Fruit fly (Drosophila melanogaster) whole organism, embryonic: Measurements from ENCODE around the gene rictor.

Experiments
- BtbVII ChIP-seq: fragments of 200-800 bp; sonication (Bioruptor generic); optimal IDR thresholded peaks from 3 replicates; lab custom pipeline; 2017; ENCODE audit warnings: missing biosample characterization, mild to moderate bottlenecking, missing genetic modification characterization
- CG10274 ChIP-seq: fragments of 200-800 bp; sonication (Bioruptor generic); optimal IDR thresholded peaks from 3 replicates; lab custom pipeline; 2017; ENCODE audit warnings: missing biosample characterization, mild to moderate bottlenecking, missing genetic modification characterization
- CG10366 ChIP-seq: fragments of 200-800 bp; sonication (Bioruptor generic); IDR thresholded peaks from 2 replicates; pipeline ENCODE4 v1.3.6; 2022; ENCODE audit warnings: missing biosample characterization, missing genetic modification characterization
- CG11398 ChIP-seq: fragments of 200-800 bp; sonication (Bioruptor generic); optimal IDR thresholded peaks from 2 replicates; lab custom pipeline; 2016; ENCODE audit warnings: missing biosample characterization, missing genetic modification characterization
- CG14441 ChIP-seq: fragments of 200-800 bp; sonication (Bioruptor generic); IDR thresholded peaks from 2 replicates; pipeline ENCODE4 v1.3.6; 2022; ENCODE audit warnings: missing biosample characterization, missing genetic modification characterization
- CG15073 ChIP-seq: fragments of 200-800 bp; sonication (Bioruptor generic); optimal IDR thresholded peaks from 2 replicates; lab custom pipeline; 2016; ENCODE audit warnings: missing biosample characterization, missing genetic modification characterization
- CG1603 ChIP-seq: fragments of 200-800 bp; sonication (Bioruptor generic); optimal IDR thresholded peaks from 2 replicates; lab custom pipeline; 2019; ENCODE audit warnings: missing biosample characterization, mild to moderate bottlenecking, missing genetic modification characterization, moderate library complexity
- CG17568 ChIP-seq: fragments of 200-800 bp; sonication (Bioruptor generic); optimal IDR thresholded peaks from 2 replicates; lab custom pipeline; 2018; ENCODE audit warnings: missing biosample characterization, mild to moderate bottlenecking, missing genetic modification characterization, moderate library complexity
- CG18599 ChIP-seq: fragments of 200-800 bp; sonication (Bioruptor generic); optimal IDR thresholded peaks from 3 replicates; lab custom pipeline; 2017; ENCODE audit warnings: missing biosample characterization, missing genetic modification characterization, mild to moderate bottlenecking, moderate library complexity, missing genetic modification reagents
- CG34376 ChIP-seq: fragments of 200-800 bp; sonication (Bioruptor generic); optimal IDR thresholded peaks from 2 replicates; lab custom pipeline; 2018; ENCODE audit warnings: missing biosample characterization, mild to moderate bottlenecking, missing genetic modification characterization
- CG4617 ChIP-seq: fragments of 200-800 bp; sonication (Bioruptor generic); optimal IDR thresholded peaks from 3 replicates; lab custom pipeline; 2016; ENCODE audit warnings: missing biosample characterization, missing genetic modification characterization, borderline replicate concordance
- CG8281 ChIP-seq: fragments of 200-800 bp; sonication (Bioruptor generic); optimal IDR thresholded peaks from 2 replicates; lab custom pipeline; 2018; ENCODE audit warnings: missing biosample characterization, mild to moderate bottlenecking, missing genetic modification characterization, moderate library complexity
- CG8765 ChIP-seq: fragments of 200-800 bp; sonication (Bioruptor generic); IDR thresholded peaks from 2 replicates; pipeline ENCODE4 v1.3.6; 2022; ENCODE audit warnings: missing biosample characterization, missing genetic modification characterization
- CG9817 ChIP-seq: fragments of 200-800 bp; sonication (Bioruptor generic); optimal IDR thresholded peaks from 2 replicates; lab custom pipeline; 2018; ENCODE audit warnings: missing biosample characterization, mild to moderate bottlenecking, missing genetic modification characterization, moderate library complexity
- CTCF ChIP-seq: fragments of 200-800 bp; sonication (Bioruptor generic); optimal IDR thresholded peaks from 2 replicates; lab custom pipeline; 2017; ENCODE audit warnings: missing biosample characterization, mild to moderate bottlenecking, missing genetic modification characterization, moderate library complexity
- CoRest ChIP-seq: fragments of 200-800 bp; sonication (Bioruptor generic); optimal IDR thresholded peaks from 3 replicates; lab custom pipeline; 2018; ENCODE audit warnings: missing biosample characterization, mild to moderate bottlenecking, missing genetic modification characterization, moderate library complexity
- Dip3 ChIP-seq: fragments of 200-800 bp; sonication (Bioruptor generic); optimal IDR thresholded peaks from 3 replicates; lab custom pipeline; 2016; ENCODE audit warnings: missing biosample characterization, missing genetic modification characterization
- E2f1 ChIP-seq: fragments of 200-800 bp; sonication (Bioruptor generic); IDR thresholded peaks from 2 replicates; pipeline ENCODE4 v1.3.6; 2022; ENCODE audit warnings: missing biosample characterization, missing genetic modification characterization
- GATAe ChIP-seq: fragments of 200-800 bp; sonication (Bioruptor generic); conservative IDR thresholded peaks from 2 replicates; pipeline ENCODE4 v1.3.6; 2022; ENCODE audit warnings: missing biosample characterization, missing genetic modification characterization
- Hey ChIP-seq: fragments of 200-800 bp; sonication (Bioruptor generic); optimal IDR thresholded peaks from 3 replicates; lab custom pipeline; 2018; ENCODE audit warnings: missing biosample characterization, mild to moderate bottlenecking, missing genetic modification characterization
- HmgZ ChIP-seq: fragments of 200-800 bp; sonication (Bioruptor generic); optimal IDR thresholded peaks from 2 replicates; lab custom pipeline; 2018; ENCODE audit warnings: missing biosample characterization, mild to moderate bottlenecking, missing genetic modification characterization
- MBD-R2 ChIP-seq: fragments of 200-800 bp; sonication (Bioruptor generic); IDR thresholded peaks from 2 replicates; pipeline ENCODE4 v1.3.6; 2022; ENCODE audit warnings: missing biosample characterization, missing genetic modification characterization
- MTF-1 ChIP-seq: fragments of 200-800 bp; sonication (Bioruptor generic); optimal IDR thresholded peaks from 2 replicates; lab custom pipeline; 2018; ENCODE audit warnings: missing biosample characterization, mild to moderate bottlenecking, missing genetic modification characterization, borderline replicate concordance
- Oli ChIP-seq: fragments of 200-800 bp; sonication (Bioruptor generic); optimal IDR thresholded peaks from 2 replicates; lab custom pipeline; 2018; ENCODE audit warnings: missing biosample characterization, mild to moderate bottlenecking, missing genetic modification characterization, moderate library complexity
- Opbp ChIP-seq: fragments of 200-800 bp; sonication (Bioruptor generic); IDR thresholded peaks from 3 replicates; pipeline ENCODE4 v1.3.6; 2022; ENCODE audit warnings: missing biosample characterization, missing genetic modification characterization; ENCODE audit not compliant: partially characterized antibody
- Optix ChIP-seq: fragments of 200-800 bp; sonication (Bioruptor generic); IDR thresholded peaks from 3 replicates; pipeline ENCODE4 v1.3.6; 2022; ENCODE audit warnings: missing biosample characterization, missing genetic modification characterization
- Pdp1 ChIP-seq, 2 experiments: fragments of 200-800 bp; sonication (Bioruptor generic); optimal IDR thresholded peaks; 3 replicates each; lab custom pipeline; 2016; ENCODE audit warnings: missing biosample characterization in 2 of 2, missing genetic modification characterization in 2 of 2, mild to moderate bottlenecking in 1 of 2, moderate library complexity in 1 of 2
- Sry-δ ChIP-seq: fragments of 200-800 bp; sonication (Bioruptor generic); optimal IDR thresholded peaks from 2 replicates; lab custom pipeline; 2016; ENCODE audit warnings: missing biosample characterization, missing genetic modification characterization
- cg ChIP-seq: fragments of 200-800 bp; sonication (Bioruptor generic); optimal IDR thresholded peaks from 3 replicates; lab custom pipeline; 2019; ENCODE audit warnings: missing biosample characterization, mild to moderate bottlenecking, missing genetic modification characterization, moderate library complexity
- chinmo ChIP-seq: fragments of 200-800 bp; sonication (Bioruptor generic); IDR thresholded peaks from 4 replicates; pipeline ENCODE4 v1.3.6; 2022; ENCODE audit warnings: missing biosample characterization, missing genetic modification characterization; ENCODE audit not compliant: partially characterized antibody
- cwo ChIP-seq: fragments of 200-800 bp; sonication (Bioruptor generic); optimal IDR thresholded peaks from 3 replicates; lab custom pipeline; 2017; ENCODE audit warnings: missing biosample characterization, missing genetic modification characterization, mild to moderate bottlenecking, moderate library complexity, missing genetic modification reagents
- danr ChIP-seq: fragments of 200-800 bp; sonication (Bioruptor generic); IDR thresholded peaks from 2 replicates; pipeline ENCODE4 v1.3.6; 2022; ENCODE audit warnings: missing biosample characterization, missing genetic modification characterization
- dpn ChIP-seq, 2 experiments: fragments of 200-800 bp; sonication (Bioruptor generic); optimal IDR thresholded peaks; 3 replicates each; lab custom pipeline; 2016; ENCODE audit warnings: missing biosample characterization in 2 of 2, missing genetic modification characterization in 2 of 2
- exex ChIP-seq: fragments of 200-800 bp; sonication (Bioruptor generic); optimal IDR thresholded peaks from 4 replicates; lab custom pipeline; 2018; ENCODE audit warnings: missing biosample characterization, mild to moderate bottlenecking, missing genetic modification characterization, moderate library complexity
- grn ChIP-seq: fragments of 200-800 bp; sonication (Bioruptor generic); optimal IDR thresholded peaks from 3 replicates; lab custom pipeline; 2017; ENCODE audit warnings: missing biosample characterization, missing genetic modification characterization
- hkb ChIP-seq, 2 experiments: fragments of 200-800 bp in 1 of 2; fragments of >200 bp in 1 of 2; sonication (Bioruptor generic) in 1 of 2; IDR thresholded peaks in 1 of 2; optimal IDR thresholded peaks in 1 of 2; 2 replicates each; pipeline versions ENCODE4 v1.3.6 to Lab custom; 2017 to 2022; ENCODE audit warnings: missing biosample characterization in 1 of 2, missing genetic modification characterization in 1 of 2
- ind ChIP-seq: fragments of 200-800 bp; sonication (Bioruptor generic); optimal IDR thresholded peaks from 3 replicates; lab custom pipeline; 2016; ENCODE audit warnings: missing biosample characterization, missing genetic modification characterization
- insv ChIP-seq, 2 experiments: fragments of 200-800 bp; sonication (Bioruptor generic); optimal IDR thresholded peaks; 3 replicates each; lab custom pipeline; 2016 to 2018; ENCODE audit warnings: missing biosample characterization in 2 of 2, missing genetic modification characterization in 2 of 2
- inv ChIP-seq: fragments of 200-800 bp; sonication (Bioruptor generic); IDR thresholded peaks from 2 replicates; pipeline ENCODE4 v1.3.6; 2022; ENCODE audit warnings: missing biosample characterization, missing genetic modification characterization; ENCODE audit not compliant: partially characterized antibody
- knrl ChIP-seq: fragments of 200-800 bp; sonication (Bioruptor generic); IDR thresholded peaks from 3 replicates; pipeline ENCODE4 v1.3.6; 2022; ENCODE audit warnings: missing biosample characterization, missing genetic modification characterization; ENCODE audit not compliant: partially characterized antibody
- lab ChIP-seq: fragments of 200-800 bp; sonication (Bioruptor generic); optimal IDR thresholded peaks from 3 replicates; lab custom pipeline; 2017; ENCODE audit warnings: missing biosample characterization, missing genetic modification characterization, mild to moderate bottlenecking, moderate library complexity, missing genetic modification reagents
- maf-S ChIP-seq: fragments of 200-800 bp; sonication (Bioruptor generic); optimal IDR thresholded peaks from 2 replicates; lab custom pipeline; 2016; ENCODE audit warnings: missing biosample characterization, missing genetic modification characterization
- mirr ChIP-seq: fragments of 200-800 bp; sonication (Bioruptor generic); optimal IDR thresholded peaks from 3 replicates; lab custom pipeline; 2018; ENCODE audit warnings: missing biosample characterization, mild to moderate bottlenecking, missing genetic modification characterization
- nom ChIP-seq: fragments of 200-800 bp; sonication (Bioruptor generic); optimal IDR thresholded peaks from 2 replicates; lab custom pipeline; 2017; ENCODE audit warnings: missing biosample characterization, missing genetic modification characterization, mild to moderate bottlenecking, moderate library complexity, missing genetic modification reagents
- odd ChIP-seq: fragments of 200-800 bp; sonication (Bioruptor generic); optimal IDR thresholded peaks from 2 replicates; lab custom pipeline; 2017; ENCODE audit warnings: missing biosample characterization, mild to moderate bottlenecking, missing genetic modification characterization
- sens-2 ChIP-seq: fragments of 200-800 bp; sonication (Bioruptor generic); IDR thresholded peaks from 2 replicates; pipeline ENCODE4 v1.3.6; 2022; ENCODE audit warnings: missing biosample characterization, missing genetic modification characterization
- stwl ChIP-seq: fragments of 200-800 bp; sonication (Bioruptor generic); optimal IDR thresholded peaks from 3 replicates; lab custom pipeline; 2018; ENCODE audit warnings: missing biosample characterization, mild to moderate bottlenecking, missing genetic modification characterization, moderate library complexity
- sug ChIP-seq: fragments of 200-800 bp; optimal IDR thresholded peaks from 2 replicates; lab custom pipeline; 2019; ENCODE audit warnings: missing biosample characterization, mild to moderate bottlenecking, missing genetic modification characterization, moderate library complexity
- tna ChIP-seq: fragments of 200-800 bp; sonication (Bioruptor generic); IDR thresholded peaks from 2 replicates; pipeline ENCODE4 v1.3.6; 2022; ENCODE audit warnings: missing biosample characterization, missing genetic modification characterization; ENCODE audit not compliant: partially characterized antibody

rictor gene

dm6 chrX:19287784-19288183 lies 26.7 kb upstream of the rictor start:
- TF ChIP-seq Sry-δ (no peak), inv (no peak), Hey (tag; lab: Kevin White, UChicago) (peak; percentile 6), CG10366 (GFP tag; lab: Robert Waterston, UW) (no peak), nom (peak; percentile 43), CG8281 (peak; percentile 99)

- TF ChIP-seq lab (peak; percentile 60), CG9817 (tag; lab: Kevin White, UChicago) (no peak), CG17568 (GFP tag; lab: Kevin White, UChicago) (no peak), MTF-1 (GFP tag; lab: Kevin White, UChicago) (no peak), cg (no peak), Opbp (GFP tag; lab: Robert Waterston, UW) (no peak), odd (GFP tag; lab: Kevin White, UChicago) (no peak), danr (GFP tag; lab: Robert Waterston, UW) (no peak), nom (no peak), sug (tag; lab: Kevin White, UChicago) (peak; percentile 50), tna (no peak), knrl (no peak), exex (peak; percentile 43), Optix (GFP tag; lab: Robert Waterston, UW) (no peak), insv (GFP tag; optimal IDR thresholded peaks at IDR 0.05; lab: Kevin White, UChicago) (no peak), maf-S (GFP tag; lab: Kevin White, UChicago) (no peak), Dip3 (GFP tag; lab: Kevin White, UChicago) (no peak), dpn (GFP tag; optimal IDR thresholded peaks at IDR 0.05; lab: Kevin White, UChicago) (no peak), CG14441 (GFP tag; lab: Robert Waterston, UW) (no peak), Oli (tag; lab: Kevin White, UChicago) (no peak), CG10274 (no peak), hkb (optimal IDR thresholded peaks at IDR 0.05; lab: Kevin White, UChicago) (no peak), hkb (GFP tag; IDR thresholded peaks at IDR 0.05; lab: Robert Waterston, UW) (no peak), CG11398 (no peak), CTCF (GFP tag; lab: Kevin White, UChicago) (no peak), CG8765 (GFP tag; lab: Robert Waterston, UW) (no peak), CG1603 (tag; lab: Kevin White, UChicago) (no peak), sens-2 (GFP tag; lab: Robert Waterston, UW) (no peak)
- TF ChIP-seq, all 482 proteins: peak for 3
These were observed 25.2 kb upstream of the rictor start for dm6 chrX:19286235-19286634.

dm6 chrX:19285441-19285840 lies 24.4 kb upstream of the rictor start:
- TF ChIP-seq CG15073 (GFP tag; lab: Kevin White, UChicago) (no peak), CG8281 (peak; percentile 97), chinmo (GFP tag; lab: Robert Waterston, UW) (peak; percentile 70; the same call in 1 of the 4 replicates), CG18599 (GFP tag; lab: Kevin White, UChicago) (peak; percentile 3), ind (GFP tag; lab: Kevin White, UChicago) (no peak), CoRest (no peak), MBD-R2 (GFP tag; lab: Robert Waterston, UW) (no peak), mirr (GFP tag; lab: Kevin White, UChicago) (peak; percentile 47), Pdp1 (GFP tag; optimal IDR thresholded peaks at IDR 0.05; lab: Kevin White, UChicago) (peak in 1 of 2 experiments; percentile 10), lab (no peak), CG34376 (GFP tag; lab: Kevin White, UChicago) (peak; percentile 48), stwl (no peak), E2f1 (no peak), exex (peak; percentile 77), BtbVII (peak; percentile 26), cwo (peak; percentile 40), CG4617 (GFP tag; lab: Kevin White, UChicago) (no peak), GATAe (GFP tag; lab: Robert Waterston, UW) (0 out of 2 replicates have a peak, but pooled peaks have one; percentile 40), grn (GFP tag; lab: Kevin White, UChicago) (peak; percentile 77), HmgZ (tag; lab: Kevin White, UChicago) (peak; percentile 22)
